Fruit fly (Drosophila melanogaster) Kc167 (cell line): ENCODE measurements around the gene CG13138.

Source experiments
- h ChIP-seq: fragments of >200 bp; optimal IDR thresholded peaks from 3 replicates; lab custom pipeline; 2018; ENCODE audit warnings: missing external identifiers
- psq ChIP-seq: fragments of >200 bp; optimal IDR thresholded peaks from 2 replicates; lab custom pipeline; 2017; ENCODE audit warnings: missing external identifiers

DNA sequence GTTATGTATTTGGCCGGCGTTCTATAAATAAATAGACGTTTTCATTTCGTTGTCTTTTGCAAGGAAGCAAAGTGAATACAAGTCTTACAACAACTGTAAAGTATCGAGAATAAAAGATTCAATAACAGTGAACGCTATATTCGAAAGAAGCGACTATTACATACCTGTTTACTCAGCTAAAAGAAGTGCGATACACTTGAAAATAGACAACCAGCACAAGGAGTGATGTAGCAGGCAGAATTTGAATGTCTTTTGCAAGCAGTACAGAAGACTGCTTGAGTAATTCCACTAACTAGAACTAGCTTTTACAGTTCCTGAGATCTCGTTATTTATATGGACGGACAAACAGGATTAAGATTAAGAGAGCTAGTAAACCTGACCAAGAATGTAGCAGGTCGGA is 3.5 kb downstream of the CG13138 start:
- TF ChIP-seq h (lab: Kevin White, UChicago): no peak
- no peak for TF ChIP-seq psq (lab: Kevin White, UChicago)
